Fruit fly (Drosophila melanogaster) whole organism, adult: Measurements from ENCODE around the gene Sytalpha.

Source experiments
- CG11617 ChIP-seq: fragments of 200-800 bp; sonication (Bioruptor generic); optimal IDR thresholded peaks from 2 replicates; lab custom pipeline; 2017; ENCODE audit warnings: mild to moderate bottlenecking, missing biosample characterization, missing genetic modification reagents, missing genetic modification characterization
- CG12768 ChIP-seq: fragments of 200-800 bp; sonication (Bioruptor generic); optimal IDR thresholded peaks from 2 replicates; lab custom pipeline; 2017; ENCODE audit warnings: missing biosample characterization, missing genetic modification characterization, mild to moderate bottlenecking, moderate library complexity, missing genetic modification reagents
- CG14711 ChIP-seq: fragments of 200-800 bp; sonication (Bioruptor generic); optimal IDR thresholded peaks from 2 replicates; lab custom pipeline; 2018; ENCODE audit warnings: missing biosample characterization, mild to moderate bottlenecking, missing genetic modification characterization, moderate library complexity
- CG1620 ChIP-seq: fragments of 200-800 bp; sonication (Bioruptor generic); optimal IDR thresholded peaks from 2 replicates; lab custom pipeline; 2016; ENCODE audit warnings: missing biosample characterization, missing genetic modification characterization
- CG33017 ChIP-seq: fragments of 200-800 bp; sonication (Bioruptor generic); optimal IDR thresholded peaks from 2 replicates; lab custom pipeline; 2018; ENCODE audit warnings: missing biosample characterization, mild to moderate bottlenecking, missing genetic modification characterization, moderate library complexity
- CG5204 ChIP-seq: fragments of 200-800 bp; sonication (Bioruptor generic); optimal IDR thresholded peaks from 2 replicates; lab custom pipeline; 2016; ENCODE audit warnings: missing biosample characterization, missing genetic modification characterization
- CG7045 ChIP-seq: fragments of 200-800 bp; sonication (Bioruptor generic); optimal IDR thresholded peaks from 2 replicates; lab custom pipeline; 2017; ENCODE audit warnings: missing biosample characterization, mild to moderate bottlenecking, missing genetic modification characterization
- CG7101 ChIP-seq: fragments of 200-800 bp; sonication (Bioruptor generic); optimal IDR thresholded peaks from 2 replicates; lab custom pipeline; 2018; ENCODE audit warnings: missing biosample characterization, mild to moderate bottlenecking, missing genetic modification characterization, moderate library complexity
- Clk ChIP-seq: fragments of 200-800 bp; sonication (Bioruptor generic); optimal IDR thresholded peaks from 2 replicates; lab custom pipeline; 2017; ENCODE audit warnings: missing biosample characterization, missing genetic modification characterization
- Crg-1 ChIP-seq: fragments of 200-800 bp; sonication (Bioruptor generic); optimal IDR thresholded peaks from 2 replicates; lab custom pipeline; 2016; ENCODE audit warnings: missing biosample characterization, missing genetic modification characterization
- Hr96 ChIP-seq: fragments of 200-800 bp; sonication (Bioruptor generic); optimal IDR thresholded peaks from 2 replicates; lab custom pipeline; 2016; ENCODE audit warnings: missing biosample characterization, missing genetic modification characterization
- Mnt ChIP-seq: fragments of 200-800 bp; sonication (Bioruptor generic); optimal IDR thresholded peaks from 2 replicates; lab custom pipeline; 2016; ENCODE audit warnings: missing biosample characterization, mild to moderate bottlenecking, missing genetic modification characterization
- bab1 ChIP-seq: fragments of 200-800 bp; sonication (Bioruptor generic); optimal IDR thresholded peaks from 3 replicates; lab custom pipeline; 2019; ENCODE audit warnings: missing biosample characterization, mild to moderate bottlenecking, missing genetic modification characterization, moderate library complexity
- cic ChIP-seq: fragments of 200-800 bp; sonication (Bioruptor generic); optimal IDR thresholded peaks from 2 replicates; lab custom pipeline; 2017; ENCODE audit warnings: missing biosample characterization, mild to moderate bottlenecking, missing genetic modification characterization, moderate library complexity
- cnc ChIP-seq, 2 experiments: fragments of >200 bp; optimal IDR thresholded peaks; 2 replicates each; lab custom pipeline; 2017
- kay ChIP-seq: fragments of 200-800 bp; sonication (Bioruptor generic); peaks from one replicate; lab custom pipeline; 2016; ENCODE audit warnings: missing biosample characterization, missing genetic modification characterization, borderline replicate concordance
- ovo ChIP-seq: fragments of 200-800 bp; sonication (Bioruptor generic); optimal IDR thresholded peaks from 2 replicates; lab custom pipeline; 2016; ENCODE audit warnings: missing biosample characterization, missing genetic modification characterization
- pad ChIP-seq: fragments of 200-800 bp; sonication (Bioruptor generic); optimal IDR thresholded peaks from 3 replicates; lab custom pipeline; 2017; ENCODE audit warnings: missing biosample characterization, missing genetic modification characterization, mild to moderate bottlenecking, moderate library complexity, missing genetic modification reagents
- tj ChIP-seq: fragments of 200-800 bp; sonication (Bioruptor generic); optimal IDR thresholded peaks from 3 replicates; lab custom pipeline; 2017; ENCODE audit warnings: missing biosample characterization, mild to moderate bottlenecking, missing genetic modification characterization, moderate library complexity
- toe ChIP-seq: fragments of 200-800 bp; sonication (Bioruptor generic); optimal IDR thresholded peaks from 2 replicates; lab custom pipeline; 2016; ENCODE audit warnings: missing biosample characterization, missing genetic modification characterization

Sytalpha gene

DNA sequence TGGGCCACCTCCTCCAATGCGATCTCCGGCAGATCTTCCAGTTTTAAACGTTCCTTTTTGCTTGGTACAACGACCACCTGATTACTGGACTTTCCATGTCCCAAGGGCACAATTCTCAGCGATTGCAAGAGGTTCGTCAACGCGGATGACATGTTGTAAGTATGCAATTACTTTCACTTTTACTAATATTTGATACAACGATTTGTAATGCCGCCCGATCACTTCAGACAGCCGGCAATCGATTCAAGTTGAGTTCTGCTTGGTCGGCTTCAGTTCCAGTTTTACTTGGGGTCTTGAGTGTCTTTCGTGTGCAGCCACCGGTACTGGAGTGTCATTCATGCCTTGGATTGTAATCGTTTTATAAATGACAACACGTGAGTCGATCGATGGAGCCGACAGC is at the start of gene Sytalpha, which contains the start of gene CG6870:
Gene Sytalpha, plus strand, starts transcription at position 301 of the 400 bp plus-strand sequence.
Gene CG6870, minus strand, starts transcription at position 340 of the 400 bp plus-strand sequence.
- TF ChIP-seq Clk (GFP tag; lab: Kevin White, UChicago) (no peak), toe (GFP tag; lab: Kevin White, UChicago) (no peak), tj (no peak), cnc (optimal IDR thresholded peaks at IDR 0.05; lab: Kevin White, UChicago) (no peak), CG11617 (GFP tag; lab: Kevin White, UChicago) (no peak), CG33017 (tag; lab: Kevin White, UChicago) (no peak), CG7101 (tag; lab: Kevin White, UChicago) (no peak), Hr96 (GFP tag; lab: Kevin White, UChicago) (no peak), Mnt (GFP tag; lab: Kevin White, UChicago) (no peak), bab1 (GFP tag; lab: Kevin White, UChicago) (no peak), CG7045 (no peak), CG1620 (GFP tag; lab: Kevin White, UChicago) (no peak)

DNA sequence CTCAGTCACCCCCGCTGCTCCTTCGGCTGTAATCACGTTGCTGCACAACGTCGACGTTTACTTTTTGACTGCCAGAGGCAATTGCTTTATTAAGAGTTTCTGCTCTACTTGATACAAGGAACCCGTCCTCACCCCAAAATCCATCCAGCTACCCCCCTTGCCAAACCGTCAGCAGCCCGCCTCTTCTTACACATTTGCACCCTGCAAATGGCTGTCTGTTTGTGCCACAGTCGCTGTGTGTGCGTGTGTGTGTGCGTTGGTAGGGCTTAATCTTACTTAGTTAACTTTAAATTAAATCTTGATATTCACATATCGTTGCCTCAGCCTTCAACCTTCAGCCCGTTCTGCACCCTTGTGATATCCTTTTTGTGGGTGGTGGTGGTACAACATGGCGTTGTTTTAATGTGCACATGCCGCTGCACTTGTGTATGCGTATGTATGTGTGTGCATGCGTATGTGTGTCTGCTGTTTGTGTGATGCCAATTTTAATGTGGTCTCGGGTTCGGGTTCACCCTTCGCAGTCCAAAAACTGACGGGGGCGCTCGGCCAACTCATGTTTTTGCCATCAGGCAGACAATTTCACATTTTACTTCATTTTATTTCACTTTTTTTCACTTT is 49.3 kb upstream of the Sytalpha start:
- TF ChIP-seq tj = no peak
- TF ChIP-seq kay (GFP tag; lab: Kevin White, UChicago) = no peak
- no peak for TF ChIP-seq Crg-1
- TF ChIP-seq Hr96 (GFP tag; lab: Kevin White, UChicago) = no peak
- no peak for TF ChIP-seq toe (GFP tag; lab: Kevin White, UChicago)
- TF ChIP-seq cnc (optimal IDR thresholded peaks at IDR 0.05; lab: Kevin White, UChicago) = no peak
- TF ChIP-seq Clk (GFP tag; lab: Kevin White, UChicago) = no peak
- no peak for TF ChIP-seq CG12768 (GFP tag; lab: Kevin White, UChicago)
- TF ChIP-seq CG1620 (GFP tag; lab: Kevin White, UChicago) = no peak
- TF ChIP-seq Mnt (GFP tag; lab: Kevin White, UChicago) = no peak
- no peak for TF ChIP-seq cic (GFP tag; lab: Kevin White, UChicago)
- no peak for TF ChIP-seq CG11617 (GFP tag; lab: Kevin White, UChicago)
- no peak for TF ChIP-seq CG5204 (GFP tag; lab: Kevin White, UChicago)
- no peak for TF ChIP-seq ovo (GFP tag; lab: Kevin White, UChicago)
- TF ChIP-seq bab1 (GFP tag; lab: Kevin White, UChicago) = no peak

DNA sequence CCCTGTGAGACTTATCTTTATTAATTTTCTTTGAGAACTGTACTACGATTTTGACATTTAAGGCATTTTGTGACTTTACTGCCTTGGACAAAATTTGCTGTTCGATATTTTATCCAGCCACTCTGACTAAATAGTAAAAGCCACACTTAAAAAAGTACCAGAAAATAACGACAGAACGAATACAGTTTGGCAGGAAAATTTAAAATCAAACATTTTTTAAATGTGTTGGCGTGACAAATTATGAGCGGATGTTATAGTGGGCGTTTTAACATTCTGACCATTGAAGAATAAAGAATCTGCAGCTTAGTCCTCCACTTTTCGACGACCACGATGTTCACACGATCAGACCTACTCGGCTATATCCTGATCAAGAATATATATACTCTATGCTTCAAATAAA is 36.4 kb upstream of the Sytalpha start, which contains the start of gene CG7094:
Gene CG7094, minus strand, starts transcription at position 101 of the 400 bp plus-strand sequence.
- TF ChIP-seq CG12768 (GFP tag; lab: Kevin White, UChicago) (no peak), cic (GFP tag; lab: Kevin White, UChicago) (no peak), Hr96 (GFP tag; lab: Kevin White, UChicago) (no peak), CG14711 (tag; lab: Kevin White, UChicago) (no peak), CG1620 (GFP tag; lab: Kevin White, UChicago) (no peak), toe (GFP tag; lab: Kevin White, UChicago) (no peak), CG7101 (tag; lab: Kevin White, UChicago) (no peak)

DNA sequence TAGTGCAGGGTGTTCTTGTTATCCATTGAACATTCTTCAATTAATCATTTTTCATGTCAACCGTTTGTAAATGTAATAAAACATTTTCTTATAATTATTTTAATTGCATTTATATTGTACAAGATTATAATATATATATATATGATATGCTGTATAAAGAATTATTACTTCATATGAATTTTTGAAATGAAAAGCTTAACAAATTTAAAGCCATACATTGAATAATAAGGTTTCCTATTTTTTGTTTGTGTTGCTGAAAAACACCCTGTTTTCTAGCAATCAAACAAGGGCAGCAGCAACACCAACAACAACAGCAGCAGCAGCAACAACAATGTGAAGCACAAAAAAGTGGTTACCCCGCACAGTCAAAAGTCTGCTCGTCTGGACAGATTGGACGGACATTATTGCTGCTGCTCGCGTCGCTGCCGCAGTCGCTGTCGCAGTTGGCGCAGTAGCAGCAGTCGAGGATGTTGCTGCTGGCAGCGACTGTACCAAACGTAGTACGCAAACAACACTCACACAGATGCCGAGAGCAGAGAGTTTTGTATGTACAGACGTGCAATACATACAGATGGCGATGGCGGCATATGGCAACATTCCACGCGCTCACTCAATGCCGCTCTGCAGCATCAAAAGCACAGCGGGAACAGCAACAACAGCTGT is 33.8 kb upstream of the Sytalpha start:
- TF ChIP-seq CG11617 (GFP tag; lab: Kevin White, UChicago) (peak; percentile 33), CG33017 (tag; lab: Kevin White, UChicago) (peak; percentile 85), Clk (GFP tag; lab: Kevin White, UChicago) (no peak), kay (GFP tag; lab: Kevin White, UChicago) (peak; percentile 30), Hr96 (GFP tag; lab: Kevin White, UChicago) (no peak), Mnt (GFP tag; lab: Kevin White, UChicago) (no peak), CG14711 (tag; lab: Kevin White, UChicago) (peak; percentile 36), toe (GFP tag; lab: Kevin White, UChicago) (no peak), pad (GFP tag; lab: Kevin White, UChicago) (no peak), bab1 (GFP tag; lab: Kevin White, UChicago) (no peak), CG7101 (tag; lab: Kevin White, UChicago) (peak; percentile 71), CG12768 (GFP tag; lab: Kevin White, UChicago) (peak; percentile 47), CG7045 (peak; percentile 21)

DNA sequence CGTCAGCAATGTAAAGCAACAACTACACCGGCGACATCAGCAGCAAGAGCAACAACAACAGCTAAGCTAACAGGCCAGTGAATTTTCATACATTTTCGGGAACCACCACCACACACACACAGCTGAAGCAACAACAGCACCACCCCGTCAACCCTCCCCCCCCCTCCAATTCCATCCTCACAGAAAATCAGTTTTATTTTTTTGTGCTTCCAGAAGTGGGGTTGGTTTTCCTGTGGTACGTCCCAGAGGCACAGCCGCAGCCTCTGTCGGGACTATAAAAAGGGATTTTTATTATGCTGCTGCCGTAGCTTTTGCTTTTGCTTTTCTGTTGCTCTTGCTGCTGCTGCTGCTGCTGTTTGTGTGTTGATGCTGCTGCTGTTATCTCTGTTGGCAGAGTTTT is 32.8 kb upstream of the Sytalpha start:
- TF ChIP-seq ovo (GFP tag; lab: Kevin White, UChicago) (no peak), pad (GFP tag; lab: Kevin White, UChicago) (no peak), CG14711 (tag; lab: Kevin White, UChicago) (no peak), Clk (GFP tag; lab: Kevin White, UChicago) (no peak), toe (GFP tag; lab: Kevin White, UChicago) (no peak), CG1620 (GFP tag; lab: Kevin White, UChicago) (no peak), kay (GFP tag; lab: Kevin White, UChicago) (no peak), CG7101 (tag; lab: Kevin White, UChicago) (no peak), Mnt (GFP tag; lab: Kevin White, UChicago) (no peak), Crg-1 (no peak), CG7045 (no peak), cic (GFP tag; lab: Kevin White, UChicago) (no peak), tj (no peak), CG33017 (tag; lab: Kevin White, UChicago) (no peak), cnc (optimal IDR thresholded peaks at IDR 0.05; lab: Kevin White, UChicago) (no peak)
